Fruit fly (Drosophila melanogaster) S2 (cell line): ENCODE data around the gene CG12951.

Source experiments
- CG8478 ChIP-seq: fragments of >200 bp; optimal IDR thresholded peaks from 2 replicates; lab custom pipeline; 2018
- CTCF ChIP-seq, 2 experiments: fragments of >200 bp; optimal IDR thresholded peaks; 2 replicates each; lab custom pipeline; 2018

dm6 chr3R:9340076-9340315 is 9.9 kb upstream of the CG12951 start, which contains the start of gene drn:
- TF ChIP-seq CG8478 (lab: Kevin White, UChicago): no peak
- no peak for TF ChIP-seq CTCF (optimal IDR thresholded peaks at IDR 0.05; lab: Kevin White, UChicago)
